Fruit fly (Drosophila melanogaster) whole organism, embryonic: ENCODE results near the gene Sodh2.
A peak's percentile ranks its signal among the peaks of the same experiment; 100 is the strongest.

Source experiments
- Atf6 ChIP-seq: fragments of 200-800 bp; sonication (Bioruptor generic); IDR thresholded peaks from 2 replicates; pipeline ENCODE4 v1.3.6; 2022; ENCODE audit warnings: missing biosample characterization, missing genetic modification characterization
- CG10209 ChIP-seq: fragments of 200-800 bp; sonication (Bioruptor generic); optimal IDR thresholded peaks from 3 replicates; lab custom pipeline; 2017; ENCODE audit warnings: missing biosample characterization, mild to moderate bottlenecking, missing genetic modification characterization, missing genetic modification reagents
- CG10543 ChIP-seq: fragments of 200-800 bp; sonication (Bioruptor generic); optimal IDR thresholded peaks from 3 replicates; lab custom pipeline; 2017; ENCODE audit warnings: missing biosample characterization, mild to moderate bottlenecking, missing genetic modification characterization, moderate library complexity
- CG11456 ChIP-seq: fragments of 200-800 bp; sonication (Bioruptor generic); IDR thresholded peaks from 3 replicates; pipeline ENCODE4 v1.3.6; 2022; ENCODE audit warnings: missing biosample characterization, missing genetic modification characterization
- CG12659 ChIP-seq: fragments of 200-800 bp; sonication (Bioruptor generic); optimal IDR thresholded peaks from 3 replicates; lab custom pipeline; 2017; ENCODE audit warnings: mild to moderate bottlenecking, missing biosample characterization, missing genetic modification reagents, missing genetic modification characterization
- CG13424 ChIP-seq: fragments of 200-800 bp; sonication (Bioruptor generic); optimal IDR thresholded peaks from 2 replicates; lab custom pipeline; 2019; ENCODE audit warnings: missing biosample characterization, mild to moderate bottlenecking, missing genetic modification characterization, moderate library complexity
- CG15269 ChIP-seq: fragments of 200-800 bp; sonication (Bioruptor generic); optimal IDR thresholded peaks from 2 replicates; lab custom pipeline; 2018; ENCODE audit warnings: missing biosample characterization, mild to moderate bottlenecking, missing genetic modification characterization, moderate library complexity
- CG1603 ChIP-seq: fragments of 200-800 bp; sonication (Bioruptor generic); optimal IDR thresholded peaks from 2 replicates; lab custom pipeline; 2019; ENCODE audit warnings: missing biosample characterization, mild to moderate bottlenecking, missing genetic modification characterization, moderate library complexity
- CG17328 ChIP-seq: fragments of 200-800 bp; sonication (Bioruptor generic); IDR thresholded peaks from 2 replicates; pipeline ENCODE4 v1.3.6; 2022; ENCODE audit warnings: missing biosample characterization, missing genetic modification characterization
- CG17568 ChIP-seq: fragments of 200-800 bp; sonication (Bioruptor generic); optimal IDR thresholded peaks from 2 replicates; lab custom pipeline; 2018; ENCODE audit warnings: missing biosample characterization, mild to moderate bottlenecking, missing genetic modification characterization, moderate library complexity
- CG2116 ChIP-seq: fragments of 200-800 bp; sonication (Bioruptor generic); optimal IDR thresholded peaks from 3 replicates; lab custom pipeline; 2018; ENCODE audit warnings: missing biosample characterization, mild to moderate bottlenecking, missing genetic modification characterization
- CG34224 ChIP-seq: fragments of 200-800 bp; sonication (Bioruptor generic); IDR thresholded peaks from 3 replicates; pipeline ENCODE4 v1.3.6; 2022; ENCODE audit warnings: missing biosample characterization, missing genetic modification characterization; ENCODE audit not compliant: partially characterized antibody
- CG34422 ChIP-seq: fragments of 200-800 bp; sonication (Bioruptor generic); IDR thresholded peaks from 3 replicates; pipeline ENCODE4 v1.3.6; 2022; ENCODE audit warnings: missing biosample characterization, missing genetic modification characterization
- CG3995 ChIP-seq: fragments of 200-800 bp; sonication (Bioruptor generic); optimal IDR thresholded peaks from 3 replicates; lab custom pipeline; 2016; ENCODE audit warnings: missing biosample characterization, missing genetic modification characterization
- CG4328 ChIP-seq: fragments of 200-800 bp; sonication (Bioruptor generic); optimal IDR thresholded peaks from 3 replicates; lab custom pipeline; 2017; ENCODE audit warnings: missing biosample characterization, missing genetic modification reagents, missing genetic modification characterization
- CG4854 ChIP-seq: fragments of 200-800 bp; sonication (Bioruptor generic); optimal IDR thresholded peaks from 2 replicates; lab custom pipeline; 2016; ENCODE audit warnings: missing biosample characterization, missing genetic modification characterization, inconsistent platforms
- CG6854 ChIP-seq: fragments of 200-800 bp; sonication (Bioruptor generic); optimal IDR thresholded peaks from 3 replicates; lab custom pipeline; 2017; ENCODE audit warnings: missing biosample characterization, mild to moderate bottlenecking, missing genetic modification characterization
- CG8388 ChIP-seq: fragments of 200-800 bp; sonication (Bioruptor generic); optimal IDR thresholded peaks from 2 replicates; lab custom pipeline; 2019; ENCODE audit warnings: missing biosample characterization, mild to moderate bottlenecking, missing genetic modification characterization, moderate library complexity
- CG8478 ChIP-seq: fragments of >200 bp; optimal IDR thresholded peaks from 2 replicates; lab custom pipeline; 2018
- CG9215 ChIP-seq: fragments of 200-800 bp; sonication (Bioruptor generic); IDR thresholded peaks from 2 replicates; pipeline ENCODE4 v1.3.6; 2022; ENCODE audit warnings: missing biosample characterization, missing genetic modification characterization
- Chrac-16 ChIP-seq: fragments of 200-800 bp; sonication (Bioruptor generic); optimal IDR thresholded peaks from 3 replicates; lab custom pipeline; 2016; ENCODE audit warnings: missing biosample characterization, missing genetic modification characterization
- Fer1 ChIP-seq: fragments of 200-800 bp; sonication (Bioruptor generic); optimal IDR thresholded peaks from 2 replicates; lab custom pipeline; 2017; ENCODE audit warnings: missing biosample characterization, mild to moderate bottlenecking, missing genetic modification characterization
- HLH3B ChIP-seq: fragments of 200-800 bp; sonication (Bioruptor generic); IDR thresholded peaks from 2 replicates; pipeline ENCODE4 v1.3.6; 2022; ENCODE audit warnings: missing biosample characterization, missing genetic modification characterization
- MESR4 ChIP-seq: fragments of 200-800 bp; sonication (Bioruptor generic); optimal IDR thresholded peaks from 2 replicates; lab custom pipeline; 2018; ENCODE audit warnings: missing biosample characterization, mild to moderate bottlenecking, missing genetic modification characterization, moderate library complexity
- Mad ChIP-seq: fragments of 200-800 bp; sonication (Bioruptor generic); optimal IDR thresholded peaks from 2 replicates; lab custom pipeline; 2016; ENCODE audit warnings: missing biosample characterization, missing genetic modification characterization
- NK7.1 ChIP-seq: fragments of 200-800 bp; sonication (Bioruptor generic); optimal IDR thresholded peaks from 3 replicates; lab custom pipeline; 2016; ENCODE audit warnings: missing biosample characterization, missing genetic modification characterization
- Sry-β ChIP-seq: fragments of 200-800 bp; sonication (Bioruptor generic); optimal IDR thresholded peaks from 2 replicates; lab custom pipeline; 2018; ENCODE audit warnings: missing biosample characterization, mild to moderate bottlenecking, missing genetic modification characterization, moderate library complexity
- YL-1 ChIP-seq: fragments of 200-800 bp; sonication (Bioruptor generic); optimal IDR thresholded peaks from 3 replicates; lab custom pipeline; 2017; ENCODE audit warnings: missing biosample characterization, mild to moderate bottlenecking, missing genetic modification characterization
- btn ChIP-seq: fragments of 200-800 bp; sonication (Bioruptor generic); optimal IDR thresholded peaks from 2 replicates; lab custom pipeline; 2016; ENCODE audit warnings: missing biosample characterization, missing genetic modification characterization
- corto ChIP-seq: fragments of 200-800 bp; sonication (Bioruptor generic); optimal IDR thresholded peaks from 2 replicates; lab custom pipeline; 2016; ENCODE audit warnings: missing biosample characterization, mild to moderate bottlenecking, missing genetic modification characterization, moderate library complexity
- croc ChIP-seq: fragments of 200-800 bp; sonication (Bioruptor generic); conservative IDR thresholded peaks from 3 replicates; pipeline ENCODE4 v1.3.6; 2022; ENCODE audit warnings: missing biosample characterization, missing genetic modification characterization
- dimm ChIP-seq: fragments of 200-800 bp; sonication (Bioruptor generic); IDR thresholded peaks from 2 replicates; pipeline ENCODE4 v1.3.6; 2022; ENCODE audit warnings: missing biosample characterization, missing genetic modification characterization
- grn ChIP-seq: fragments of 200-800 bp; sonication (Bioruptor generic); optimal IDR thresholded peaks from 3 replicates; lab custom pipeline; 2017; ENCODE audit warnings: missing biosample characterization, missing genetic modification characterization
- jigr1 ChIP-seq: fragments of 200-800 bp; sonication (Bioruptor generic); IDR thresholded peaks from 3 replicates; pipeline ENCODE4 v1.3.6; 2022; ENCODE audit warnings: missing biosample characterization, missing genetic modification characterization
- lmd ChIP-seq: fragments of 200-800 bp; sonication (Bioruptor generic); IDR thresholded peaks from 2 replicates; pipeline ENCODE4 v1.3.6; 2022; ENCODE audit warnings: missing biosample characterization, missing genetic modification characterization
- nerfin-1 ChIP-seq: fragments of 200-800 bp; sonication (Bioruptor generic); optimal IDR thresholded peaks from 3 replicates; lab custom pipeline; 2019; ENCODE audit warnings: missing biosample characterization, mild to moderate bottlenecking, missing genetic modification characterization, moderate library complexity
- org-1 ChIP-seq: fragments of 200-800 bp; sonication (Bioruptor generic); optimal IDR thresholded peaks from 2 replicates; lab custom pipeline; 2017; ENCODE audit warnings: missing biosample characterization, missing genetic modification characterization
- pan ChIP-seq, 4 experiments: fragments of >200 bp in 3 of 4; fragments of 200-800 bp in 1 of 4; sonication (Bioruptor generic) in 1 of 4; optimal IDR thresholded peaks in 3 of 4; IDR thresholded peaks in 1 of 4; 2 replicates each; pipeline versions ENCODE4 v1.3.6 to Lab custom; 2017 to 2022; ENCODE audit warnings: missing biosample characterization in 2 of 4, missing genetic modification characterization in 2 of 4, mixed read lengths in 1 of 4
- pita ChIP-seq: fragments of 200-800 bp; sonication (Bioruptor generic); optimal IDR thresholded peaks from 2 replicates; lab custom pipeline; 2017; ENCODE audit warnings: missing biosample characterization, mild to moderate bottlenecking, missing genetic modification characterization
- pnt ChIP-seq: fragments of 200-800 bp; sonication (Bioruptor generic); optimal IDR thresholded peaks from 3 replicates; lab custom pipeline; 2016; ENCODE audit warnings: missing biosample characterization, missing genetic modification characterization
- sc ChIP-seq, 3 experiments: fragments of >200 bp in 2 of 3; fragments of 200-800 bp in 1 of 3; sonication (Bioruptor generic) in 1 of 3; optimal IDR thresholded peaks; 2 replicates in 2 of 3; 3 replicates in 1 of 3; lab custom pipeline; 2017; ENCODE audit warnings: mild to moderate bottlenecking in 1 of 3, missing biosample characterization in 1 of 3, missing genetic modification characterization in 1 of 3, missing genetic modification reagents in 1 of 3
- slbo ChIP-seq: fragments of 200-800 bp; sonication (Bioruptor generic); IDR thresholded peaks from 2 replicates; pipeline ENCODE4 v1.3.6; 2022; ENCODE audit warnings: missing biosample characterization, missing genetic modification characterization
- sr ChIP-seq: fragments of 200-800 bp; sonication (Bioruptor generic); IDR thresholded peaks from 3 replicates; pipeline ENCODE4 v1.3.6; 2022; ENCODE audit warnings: missing biosample characterization, missing genetic modification characterization
- tap ChIP-seq: fragments of 200-800 bp; optimal IDR thresholded peaks from 3 replicates; lab custom pipeline; 2019; ENCODE audit warnings: missing biosample characterization, mild to moderate bottlenecking, missing genetic modification characterization, moderate library complexity
- tin ChIP-seq: fragments of 200-800 bp; sonication (Bioruptor generic); optimal IDR thresholded peaks from 3 replicates; lab custom pipeline; 2016; ENCODE audit warnings: missing biosample characterization, missing genetic modification characterization
- tx ChIP-seq: fragments of 200-800 bp; sonication (Bioruptor generic); optimal IDR thresholded peaks from 2 replicates; lab custom pipeline; 2016; ENCODE audit warnings: missing biosample characterization, missing genetic modification characterization
- z ChIP-seq: fragments of 200-800 bp; sonication (Bioruptor generic); IDR thresholded peaks from 3 replicates; pipeline ENCODE4 v1.3.6; 2022; ENCODE audit warnings: missing biosample characterization, missing genetic modification characterization
- zf30C ChIP-seq: fragments of 200-800 bp; sonication (Bioruptor generic); optimal IDR thresholded peaks from 3 replicates; lab custom pipeline; 2018; ENCODE audit warnings: missing biosample characterization, mild to moderate bottlenecking, missing genetic modification characterization

Sodh2 gene

dm6 chr3R:10884031-10884677, 8.0 kb downstream of the Sodh2 start (continued):
- TF ChIP-seq corto (GFP tag; lab: Kevin White, UChicago) (no peak), CG17568 (peak; percentile 16), btn (no peak), CG34422 (GFP tag; lab: Robert Waterston, UW) (peak; percentile 89), CG6854 (GFP tag; lab: Kevin White, UChicago) (peak; percentile 64), CG2116 (GFP tag; lab: Kevin White, UChicago) (no peak), org-1 (peak; percentile 14), YL-1 (GFP tag; lab: Kevin White, UChicago) (no peak), Sry-β (GFP tag; lab: Kevin White, UChicago) (no peak), sr (0 out of 3 replicates have a peak, but pooled peaks have one; percentile 12), grn (no peak), pita (GFP tag; lab: Kevin White, UChicago) (no peak), tap (peak; percentile 76), nerfin-1 (peak; percentile 54), sc (optimal IDR thresholded peaks at IDR 0.05; lab: Kevin White, UChicago) (no peak), sc (GFP tag; optimal IDR thresholded peaks at IDR 0.05; lab: Kevin White, UChicago) (no peak), CG17328 (GFP tag; lab: Robert Waterston, UW) (peak; percentile 52), CG8478 (lab: Kevin White, UChicago) (no peak), CG15269 (peak; percentile 80), MESR4 (GFP tag; lab: Kevin White, UChicago) (no peak), CG10543 (GFP tag; lab: Kevin White, UChicago) (peak; percentile 23), HLH3B (GFP tag; lab: Robert Waterston, UW) (peak; percentile 83), Chrac-16 (GFP tag; lab: Kevin White, UChicago) (no peak), Fer1 (peak; percentile 82), CG3995 (GFP tag; lab: Kevin White, UChicago) (peak; percentile 24), CG10209 (GFP tag; lab: Kevin White, UChicago) (peak; percentile 58), dimm (GFP tag; lab: Robert Waterston, UW) (no peak), CG9215 (GFP tag; lab: Robert Waterston, UW) (peak; percentile 72), Mad (GFP tag; lab: Kevin White, UChicago) (no peak), CG4328 (GFP tag; lab: Kevin White, UChicago) (no peak), slbo (GFP tag; lab: Robert Waterston, UW) (peak; percentile 81), NK7.1 (GFP tag; lab: Kevin White, UChicago) (no peak), CG11456 (GFP tag; lab: Robert Waterston, UW) (peak; percentile 88), CG1603 (tag; lab: Kevin White, UChicago) (peak; percentile 58), CG34224 (GFP tag; lab: Robert Waterston, UW) (no peak), CG12659 (GFP tag; lab: Kevin White, UChicago) (peak; percentile 65), Atf6 (GFP tag; lab: Robert Waterston, UW) (peak; percentile 76), pnt (GFP tag; lab: Kevin White, UChicago) (peak; percentile 13), z (no peak), CG4854 (GFP tag; lab: Kevin White, UChicago) (peak; percentile 31), croc (GFP tag; lab: Robert Waterston, UW) (no peak; the same call in 2 of the 3 replicates), zf30C (GFP tag; lab: Kevin White, UChicago) (no peak), CG8388 (GFP tag; lab: Kevin White, UChicago) (peak; percentile 34), lmd (peak; percentile 83), tx (no peak), jigr1 (GFP tag; lab: Robert Waterston, UW) (peak; percentile 63), CG13424 (peak; percentile 76), pan (optimal IDR thresholded peaks at IDR 0.05; lab: Kevin White, UChicago) (no peak), pan (GFP tag; optimal IDR thresholded peaks at IDR 0.05 in 1 of 2, IDR thresholded peaks at IDR 0.05 in 1 of 2) (peak in 1 of 2 experiments; percentile 84), tin (GFP tag; lab: Kevin White, UChicago) (peak; percentile 18)
